Fruit fly (Drosophila melanogaster): ENCODE measurements around the gene Atg3.

Gene Atg3

dm6 chr3L:18743679-18744078 lies 4.8 kb upstream of the Atg3 start (continued):
- TF ChIP-seq CG3995 (GFP tag; optimal IDR thresholded peaks at IDR 0.05) (no peak), CG7928 (GFP tag; optimal IDR thresholded peaks at IDR 0.05) (no peak), pros (GFP tag; optimal IDR thresholded peaks at IDR 0.05) (no peak), phol (tag; optimal IDR thresholded peaks at IDR 0.05) (peak; percentile 5), Hsf (GFP tag; optimal IDR thresholded peaks at IDR 0.05) (peak; percentile 2), Spps (tag; optimal IDR thresholded peaks at IDR 0.05) (no peak), Xbp1 (GFP tag; optimal IDR thresholded peaks at IDR 0.05) (peak; percentile 7), Bgb (GFP tag; IDR thresholded peaks at IDR 0.05; ENCODE audit: partially characterized antibody) (peak; percentile 79), Lhr (GFP tag; optimal IDR thresholded peaks at IDR 0.05) (peak; percentile 33), Xrp1 (GFP tag; IDR thresholded peaks at IDR 0.05) (peak; percentile 17; the same call in 1 of the 2 replicates), HLH4C (GFP tag; IDR thresholded peaks at IDR 0.05; ENCODE audit: partially characterized antibody) (0 out of 3 replicates have a peak, but pooled peaks have one; percentile 36), ap (GFP tag; IDR thresholded peaks at IDR 0.05) (no peak), Dp (GFP tag; optimal IDR thresholded peaks at IDR 0.05) (peak; percentile 6), CG4707 (GFP tag; optimal IDR thresholded peaks at IDR 0.05) (no peak), CTCF (GFP tag; optimal IDR thresholded peaks at IDR 0.05) (peak; percentile 85), E2f2 (GFP tag; IDR thresholded peaks at IDR 0.05) (no peak), knrl (GFP tag; IDR thresholded peaks at IDR 0.05; ENCODE audit: partially characterized antibody) (peak; percentile 70; the same call in 2 of the 3 replicates), kay (GFP tag; optimal IDR thresholded peaks at IDR 0.05) (no peak), CG6175 (GFP tag; IDR thresholded peaks at IDR 0.05) (no peak), Myb (GFP tag; optimal IDR thresholded peaks at IDR 0.05) (peak; percentile 24), insv (GFP tag; optimal IDR thresholded peaks at IDR 0.05) (peak in 1 of 2 experiments; percentile 39), wek (GFP tag; optimal IDR thresholded peaks at IDR 0.05) (peak; percentile 84), Neu2 (GFP tag; optimal IDR thresholded peaks at IDR 0.05; ENCODE audit: borderline replicate concordance) (no peak), maf-S (GFP tag; optimal IDR thresholded peaks at IDR 0.05) (no peak), CkIIα-i1 (GFP tag; IDR thresholded peaks at IDR 0.05) (no peak), GATAe (GFP tag; conservative IDR thresholded peaks at IDR 0.05) (peak; percentile 54), CG2199 (GFP tag; IDR thresholded peaks at IDR 0.05) (0 out of 3 replicates have a peak, but pooled peaks have one; percentile 60), Opbp (GFP tag; IDR thresholded peaks at IDR 0.05; ENCODE audit: partially characterized antibody) (0 out of 3 replicates have a peak, but pooled peaks have one; percentile 21), CG4854 (GFP tag; optimal IDR thresholded peaks at IDR 0.05) (peak; percentile 2), gfzf (GFP tag; optimal IDR thresholded peaks at IDR 0.05) (peak; percentile 10), CG7271 (tag; optimal IDR thresholded peaks at IDR 0.05) (peak; percentile 28), CG2712 (tag; optimal IDR thresholded peaks at IDR 0.05) (peak; percentile 29), gcm (GFP tag; optimal IDR thresholded peaks at IDR 0.05) (no peak), row (GFP tag; IDR thresholded peaks at IDR 0.05) (peak; percentile 9; the same call in 1 of the 3 replicates), CG14710 (tag; optimal IDR thresholded peaks at IDR 0.05) (peak; percentile 30), zen (tag; optimal IDR thresholded peaks at IDR 0.05) (peak; percentile 39), CG17829 (tag; optimal IDR thresholded peaks at IDR 0.05) (peak; percentile 3), Hey (tag; optimal IDR thresholded peaks at IDR 0.05) (no peak), CG18011 (GFP tag; optimal IDR thresholded peaks at IDR 0.05) (peak; percentile 96), stwl (tag; optimal IDR thresholded peaks at IDR 0.05) (peak; percentile 73), exex (tag; optimal IDR thresholded peaks at IDR 0.05) (peak; percentile 4), inv (GFP tag; IDR thresholded peaks at IDR 0.05; ENCODE audit: partially characterized antibody) (peak; percentile 49), B-H2 (GFP tag; optimal IDR thresholded peaks at IDR 0.05) (peak; percentile 34), sob (GFP tag; IDR thresholded peaks at IDR 0.05) (peak; percentile 19; the same call in 1 of the 2 replicates), trem (tag; optimal IDR thresholded peaks at IDR 0.05) (peak; percentile 9), ci (GFP tag; IDR thresholded peaks at IDR 0.05) (peak; percentile 35; the same call in 1 of the 3 replicates), CG42726 (GFP tag; IDR thresholded peaks at IDR 0.05; ENCODE audit: partially characterized antibody) (peak; percentile 46), Dek (tag; optimal IDR thresholded peaks at IDR 0.05) (no peak), CG31388 (GFP tag; optimal IDR thresholded peaks at IDR 0.05) (no peak), Camta (GFP tag; optimal IDR thresholded peaks at IDR 0.05) (peak; percentile 12)

All from whole organism, embryonic.